Fruit fly (Drosophila melanogaster) whole organism, prepupa: ENCODE measurements around the gene bsf.

Experiments used
- Blimp-1 ChIP-seq: fragments of 200-800 bp; sonication (Bioruptor generic); optimal IDR thresholded peaks from 3 replicates; lab custom pipeline; 2017; ENCODE audit warnings: missing biosample characterization, missing genetic modification characterization, mild to moderate bottlenecking, moderate library complexity, missing genetic modification reagents
- CG10669 ChIP-seq: fragments of 200-800 bp; sonication (Bioruptor generic); optimal IDR thresholded peaks from 3 replicates; lab custom pipeline; 2018; ENCODE audit warnings: missing biosample characterization, mild to moderate bottlenecking, missing genetic modification characterization, moderate library complexity
- CG11294 ChIP-seq: fragments of 200-800 bp; sonication (Bioruptor generic); IDR thresholded peaks from 2 replicates; pipeline ENCODE4 v1.3.6; 2022; ENCODE audit warnings: missing biosample characterization, missing genetic modification characterization
- CG11902 ChIP-seq: fragments of 200-800 bp; sonication (Bioruptor generic); optimal IDR thresholded peaks from 3 replicates; lab custom pipeline; 2016; ENCODE audit warnings: missing biosample characterization, missing genetic modification characterization
- CG15336 ChIP-seq: fragments of 200-800 bp; sonication (Bioruptor generic); IDR thresholded peaks from 2 replicates; pipeline ENCODE4 v1.3.6; 2022; ENCODE audit warnings: missing biosample characterization, missing genetic modification characterization
- CG1621 ChIP-seq: fragments of 200-800 bp; sonication (Bioruptor generic); optimal IDR thresholded peaks from 3 replicates; lab custom pipeline; 2018; ENCODE audit warnings: missing biosample characterization, mild to moderate bottlenecking, missing genetic modification characterization
- CG16779 ChIP-seq: fragments of 200-800 bp; sonication (Bioruptor generic); optimal IDR thresholded peaks from 3 replicates; lab custom pipeline; 2017; ENCODE audit warnings: missing biosample characterization, mild to moderate bottlenecking, missing genetic modification characterization
- CG31627 ChIP-seq: fragments of 200-800 bp; sonication (Bioruptor generic); optimal IDR thresholded peaks from 3 replicates; lab custom pipeline; 2016; ENCODE audit warnings: missing biosample characterization, missing genetic modification characterization
- CG32006 ChIP-seq: fragments of 200-800 bp; sonication (Bioruptor generic); optimal IDR thresholded peaks from 3 replicates; lab custom pipeline; 2017; ENCODE audit warnings: missing biosample characterization, mild to moderate bottlenecking, missing genetic modification characterization
- CG34406 ChIP-seq: fragments of 200-800 bp; sonication (Bioruptor generic); optimal IDR thresholded peaks from 3 replicates; lab custom pipeline; 2016; ENCODE audit warnings: missing biosample characterization, missing genetic modification characterization
- CG6163 ChIP-seq: fragments of 200-800 bp; sonication (Bioruptor generic); IDR thresholded peaks from 3 replicates; pipeline ENCODE4 v1.3.6; 2022; ENCODE audit warnings: missing biosample characterization, missing genetic modification characterization
- CG6276 ChIP-seq: fragments of 200-800 bp; sonication (Bioruptor generic); optimal IDR thresholded peaks from 2 replicates; lab custom pipeline; 2017; ENCODE audit warnings: missing biosample characterization, mild to moderate bottlenecking, missing genetic modification characterization
- CG6792 ChIP-seq: fragments of 200-800 bp; sonication (Bioruptor generic); optimal IDR thresholded peaks from 3 replicates; lab custom pipeline; 2016; ENCODE audit warnings: missing biosample characterization, missing genetic modification characterization
- CG6808 ChIP-seq: fragments of 200-800 bp; sonication (Bioruptor generic); optimal IDR thresholded peaks from 3 replicates; lab custom pipeline; 2017; ENCODE audit warnings: missing biosample characterization, missing genetic modification characterization, mild to moderate bottlenecking, moderate library complexity, missing genetic modification reagents
- CG6854 ChIP-seq: fragments of 200-800 bp; sonication (Bioruptor generic); optimal IDR thresholded peaks from 2 replicates; lab custom pipeline; 2017; ENCODE audit warnings: missing biosample characterization, mild to moderate bottlenecking, missing genetic modification characterization
- CG7368 ChIP-seq: fragments of 200-800 bp; sonication (Bioruptor generic); optimal IDR thresholded peaks from 3 replicates; lab custom pipeline; 2016; ENCODE audit warnings: missing biosample characterization, missing genetic modification characterization
- CG8319 ChIP-seq: fragments of 200-800 bp; sonication (Bioruptor generic); optimal IDR thresholded peaks from 3 replicates; lab custom pipeline; 2016; ENCODE audit warnings: missing biosample characterization, missing genetic modification characterization
- CG9139 ChIP-seq: fragments of 200-800 bp; sonication (Bioruptor generic); optimal IDR thresholded peaks from 3 replicates; lab custom pipeline; 2017; ENCODE audit warnings: missing biosample characterization, mild to moderate bottlenecking, missing genetic modification characterization
- Eip75B ChIP-seq: fragments of 200-800 bp; sonication (Bioruptor generic); optimal IDR thresholded peaks from 3 replicates; lab custom pipeline; 2016; ENCODE audit warnings: missing biosample characterization, missing genetic modification characterization
- Eip78C ChIP-seq: fragments of 200-800 bp; sonication (Bioruptor generic); peaks from one replicate; lab custom pipeline; 2016; ENCODE audit warnings: missing biosample characterization, missing genetic modification characterization
- Eip93F ChIP-seq: fragments of 200-800 bp; sonication (Bioruptor generic); optimal IDR thresholded peaks from 2 replicates; lab custom pipeline; 2016; ENCODE audit warnings: missing biosample characterization, mild to moderate bottlenecking, missing genetic modification characterization
- Gug ChIP-seq: fragments of 200-800 bp; sonication (Bioruptor generic); IDR thresholded peaks from 2 replicates; pipeline ENCODE4 v1.3.6; 2022; ENCODE audit warnings: missing biosample characterization, missing genetic modification characterization
- Hr38 ChIP-seq: sonication (Bioruptor generic); optimal IDR thresholded peaks from 2 replicates; lab custom pipeline; 2016; ENCODE audit warnings: missing biosample characterization, missing genetic modification characterization
- Hr39 ChIP-seq: fragments of 200-800 bp; sonication (Bioruptor generic); optimal IDR thresholded peaks from 2 replicates; lab custom pipeline; 2016; ENCODE audit warnings: missing biosample characterization, missing genetic modification characterization
- Lpt ChIP-seq: fragments of 200-800 bp; sonication (Bioruptor generic); optimal IDR thresholded peaks from 3 replicates; lab custom pipeline; 2016; ENCODE audit warnings: missing biosample characterization, missing genetic modification characterization
- Met ChIP-seq: fragments of 200-800 bp; sonication (Bioruptor generic); optimal IDR thresholded peaks from 3 replicates; lab custom pipeline; 2016; ENCODE audit warnings: missing biosample characterization, missing genetic modification characterization
- OdsH ChIP-seq: fragments of 200-800 bp; sonication (Bioruptor generic); optimal IDR thresholded peaks from 3 replicates; lab custom pipeline; 2016; ENCODE audit warnings: missing biosample characterization, missing genetic modification characterization
- Smox ChIP-seq: fragments of 200-800 bp; sonication (Bioruptor generic); optimal IDR thresholded peaks from 3 replicates; lab custom pipeline; 2016; ENCODE audit warnings: missing biosample characterization, missing genetic modification characterization
- Sox15 ChIP-seq: fragments of 200-800 bp; sonication (Bioruptor generic); optimal IDR thresholded peaks from 3 replicates; lab custom pipeline; 2016; ENCODE audit warnings: missing biosample characterization, missing genetic modification characterization
- cyc ChIP-seq: fragments of 200-800 bp; sonication (Bioruptor generic); optimal IDR thresholded peaks from 3 replicates; lab custom pipeline; 2016; ENCODE audit warnings: missing biosample characterization, missing genetic modification characterization
- dac ChIP-seq: fragments of 200-800 bp; sonication (Bioruptor generic); optimal IDR thresholded peaks from 2 replicates; lab custom pipeline; 2017; ENCODE audit warnings: missing biosample characterization, mild to moderate bottlenecking, missing genetic modification characterization
- dsx ChIP-seq: fragments of 200-800 bp; optimal IDR thresholded peaks from 3 replicates; lab custom pipeline; 2019; ENCODE audit warnings: missing biosample characterization, mild to moderate bottlenecking, missing genetic modification characterization, moderate library complexity; ENCODE audit not compliant: poor library complexity, severe bottlenecking
- eg ChIP-seq: fragments of 200-800 bp; sonication (Bioruptor generic); IDR thresholded peaks from 3 replicates; pipeline ENCODE4 v1.3.6; 2022; ENCODE audit warnings: missing biosample characterization, missing genetic modification characterization
- fd59A ChIP-seq: fragments of 200-800 bp; sonication (Bioruptor generic); optimal IDR thresholded peaks from 2 replicates; lab custom pipeline; 2017; ENCODE audit warnings: missing biosample characterization, mild to moderate bottlenecking, missing genetic modification characterization, missing genetic modification reagents
- lz ChIP-seq: fragments of 200-800 bp; sonication (Bioruptor generic); optimal IDR thresholded peaks from 3 replicates; lab custom pipeline; 2016; ENCODE audit warnings: missing biosample characterization, missing genetic modification characterization
- net ChIP-seq: fragments of 200-800 bp; sonication (Bioruptor generic); optimal IDR thresholded peaks from 3 replicates; lab custom pipeline; 2016; ENCODE audit warnings: missing biosample characterization, missing genetic modification characterization
- pdm3 ChIP-seq: fragments of 200-800 bp; sonication (Bioruptor generic); optimal IDR thresholded peaks from 3 replicates; lab custom pipeline; 2016; ENCODE audit warnings: missing biosample characterization, missing genetic modification characterization
- ss ChIP-seq, 2 experiments: fragments of 200-800 bp; sonication (Bioruptor generic); optimal IDR thresholded peaks; 2 replicates in 1 of 2; 3 replicates in 1 of 2; lab custom pipeline; 2017 to 2018; ENCODE audit warnings: mild to moderate bottlenecking in 2 of 2, missing biosample characterization in 2 of 2, missing genetic modification characterization in 2 of 2, moderate library complexity in 1 of 2
- topi ChIP-seq: fragments of 200-800 bp; sonication (Bioruptor generic); optimal IDR thresholded peaks from 3 replicates; lab custom pipeline; 2016; ENCODE audit warnings: missing biosample characterization, missing genetic modification characterization

The bsf gene

dm6 chr2L:18482170-18482569 lies 27.8 kb upstream of the bsf start (continued):
- peak; percentile 74; the same call in 2 of the 3 replicates for TF ChIP-seq CG6163 (GFP tag; lab: Robert Waterston, UW)
- peak; percentile 15 for TF ChIP-seq Smox (GFP tag; lab: Kevin White, UChicago)
- TF ChIP-seq Lpt (GFP tag; lab: Kevin White, UChicago): no peak
- peak; percentile 44 for TF ChIP-seq CG16779 (tag; lab: Kevin White, UChicago)
- TF ChIP-seq Eip78C: peak; percentile 88
- no peak for TF ChIP-seq CG6854 (GFP tag; lab: Kevin White, UChicago)
- peak; percentile 23 for TF ChIP-seq Blimp-1
- TF ChIP-seq CG8319 (GFP tag; lab: Kevin White, UChicago): no peak
- peak; percentile 30 for TF ChIP-seq lz (GFP tag; lab: Kevin White, UChicago)
- no peak for TF ChIP-seq Gug (GFP tag; lab: Robert Waterston, UW)
- TF ChIP-seq ss (GFP tag; optimal IDR thresholded peaks at IDR 0.05; lab: Kevin White, UChicago): peak in 1 of 2 experiments; percentile 52
- TF ChIP-seq Sox15 (GFP tag; lab: Kevin White, UChicago): peak; percentile 22
- TF ChIP-seq fd59A (GFP tag; lab: Kevin White, UChicago): peak; percentile 44
- no peak for TF ChIP-seq CG31627 (GFP tag; lab: Kevin White, UChicago)
- no peak for TF ChIP-seq CG11902 (GFP tag; lab: Kevin White, UChicago)
- TF ChIP-seq CG10669 (GFP tag; lab: Kevin White, UChicago): peak; percentile 58
- peak; percentile 53 for TF ChIP-seq OdsH (GFP tag; lab: Kevin White, UChicago)

dm6 chr2L:18481746-18482145 lies 27.4 kb upstream of the bsf start:
- TF ChIP-seq dac (GFP tag; lab: Kevin White, UChicago) (no peak), Eip75B (GFP tag; lab: Kevin White, UChicago) (no peak), CG34406 (GFP tag; lab: Kevin White, UChicago) (no peak), CG6854 (GFP tag; lab: Kevin White, UChicago) (peak; percentile 16), CG6276 (GFP tag; lab: Kevin White, UChicago) (no peak), CG8319 (GFP tag; lab: Kevin White, UChicago) (no peak), Gug (GFP tag; lab: Robert Waterston, UW) (no peak), CG11294 (GFP tag; lab: Robert Waterston, UW) (no peak), Eip93F (GFP tag; lab: Kevin White, UChicago) (no peak), Hr39 (GFP tag; lab: Kevin White, UChicago) (no peak), Met (GFP tag; lab: Kevin White, UChicago) (no peak), CG1621 (tag; lab: Kevin White, UChicago) (peak; percentile 1), eg (GFP tag; lab: Robert Waterston, UW) (0 out of 3 replicates have a peak, but pooled peaks have one; percentile 8), ss (GFP tag; optimal IDR thresholded peaks at IDR 0.05; lab: Kevin White, UChicago) (peak in 1 of 2 experiments; percentile 83), Hr38 (GFP tag; lab: Kevin White, UChicago) (no peak), topi (GFP tag; lab: Kevin White, UChicago) (no peak), CG32006 (no peak), CG15336 (no peak), CG7368 (GFP tag; lab: Kevin White, UChicago) (no peak), cyc (GFP tag; lab: Kevin White, UChicago) (no peak), CG9139 (GFP tag; lab: Kevin White, UChicago) (no peak), Smox (GFP tag; lab: Kevin White, UChicago) (no peak), CG6792 (no peak), dsx (GFP tag; lab: Kevin White, UChicago) (peak; percentile 10), CG6808 (GFP tag; lab: Kevin White, UChicago) (no peak), pdm3 (GFP tag; lab: Kevin White, UChicago) (no peak), net (no peak), CG6163 (GFP tag; lab: Robert Waterston, UW) (no peak)
